Worm (Caenorhabditis elegans) whole organism, L3 larva: ENCODE measurements around the gene col-40.

ENCODE experiments used
- ama-1 ChIP-seq: fragments of 150-350 bp; optimal IDR thresholded peaks from 2 replicates; lab custom pipeline; 2018
- nfya-1 ChIP-seq: sonication (generic microtip); optimal IDR thresholded peaks from 2 replicates; lab custom pipeline; 2017; ENCODE audit warnings: missing genetic modification characterization, mild to moderate bottlenecking, missing compliant biosample characterization, antibody characterized with exemption, moderate library complexity; ENCODE audit not compliant: insufficient read depth

ce11 chrII:1130241-1130640 lies 23.5 kb upstream of the col-40 start:
- TF ChIP-seq ama-1 (lab: Kevin White, UChicago) (no peak), nfya-1 (tag; lab: Kevin White, UChicago) (no peak)
